Fruit fly (Drosophila melanogaster) whole organism, embryonic: ENCODE measurements around the gene CRAT.

Experiments used
- CG30431 ChIP-seq: fragments of 200-800 bp; sonication (Bioruptor generic); optimal IDR thresholded peaks from 2 replicates; lab custom pipeline; 2017; ENCODE audit warnings: missing biosample characterization, missing genetic modification characterization
- corto ChIP-seq: fragments of 200-800 bp; sonication (Bioruptor generic); optimal IDR thresholded peaks from 2 replicates; lab custom pipeline; 2016; ENCODE audit warnings: missing biosample characterization, mild to moderate bottlenecking, missing genetic modification characterization, moderate library complexity
- lbe ChIP-seq: fragments of 200-800 bp; sonication (Bioruptor generic); optimal IDR thresholded peaks from 2 replicates; lab custom pipeline; 2016; ENCODE audit warnings: missing biosample characterization, mild to moderate bottlenecking, missing genetic modification characterization

DNA sequence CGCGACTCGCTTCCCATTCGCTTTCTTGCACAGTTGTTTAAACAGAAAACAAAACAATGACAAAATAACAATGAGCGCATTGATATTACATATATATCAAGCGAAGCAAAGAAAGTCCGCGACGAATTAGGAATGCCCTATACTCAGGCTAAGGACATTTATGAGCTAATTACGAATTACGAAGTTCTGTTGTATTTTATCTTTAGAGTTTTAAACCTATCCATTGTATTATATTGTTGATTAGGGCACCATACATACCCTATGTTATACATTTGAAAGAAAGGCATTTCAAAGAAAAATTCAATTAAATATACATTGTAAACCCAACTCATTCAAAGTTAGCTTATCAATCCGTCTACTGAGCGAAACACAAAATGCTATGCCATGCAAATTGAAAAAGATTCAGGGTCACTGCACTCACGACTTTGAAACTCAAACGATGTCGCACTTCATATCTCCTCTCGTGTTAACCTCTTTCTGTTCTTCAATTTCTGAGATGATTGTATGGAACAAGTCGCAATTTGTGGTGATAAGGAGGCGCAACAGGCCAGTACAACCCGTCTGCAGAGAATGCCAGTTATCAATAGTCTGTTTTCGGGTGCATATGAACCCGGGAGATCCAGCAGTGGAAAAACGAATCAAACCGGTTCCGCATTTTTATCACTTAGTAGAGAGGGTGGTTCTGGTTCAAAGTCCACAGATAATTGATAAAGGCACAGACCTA is 19.9 kb upstream of the CRAT start:
- TF ChIP-seq CG30431 (GFP tag; lab: Kevin White, UChicago) (no peak), corto (GFP tag; lab: Kevin White, UChicago) (peak; percentile 6), lbe (peak; percentile 72)
